Worm (Caenorhabditis elegans) whole organism, L4/young adult: ENCODE results near the gene F59A1.6.

Experiments
- dao-5 ChIP-seq: sonication (generic microtip); optimal IDR thresholded peaks from 2 replicates; lab custom pipeline; 2016; ENCODE audit warnings: missing genotype, missing genetic modification characterization, moderate library complexity, missing compliant biosample characterization
- him-1 ChIP-seq: sonication (generic microtip); optimal IDR thresholded peaks from 2 replicates; lab custom pipeline; 2016; ENCODE audit warnings: missing genotype, missing genetic modification reagents, missing genetic modification characterization, missing compliant biosample characterization

DNA sequence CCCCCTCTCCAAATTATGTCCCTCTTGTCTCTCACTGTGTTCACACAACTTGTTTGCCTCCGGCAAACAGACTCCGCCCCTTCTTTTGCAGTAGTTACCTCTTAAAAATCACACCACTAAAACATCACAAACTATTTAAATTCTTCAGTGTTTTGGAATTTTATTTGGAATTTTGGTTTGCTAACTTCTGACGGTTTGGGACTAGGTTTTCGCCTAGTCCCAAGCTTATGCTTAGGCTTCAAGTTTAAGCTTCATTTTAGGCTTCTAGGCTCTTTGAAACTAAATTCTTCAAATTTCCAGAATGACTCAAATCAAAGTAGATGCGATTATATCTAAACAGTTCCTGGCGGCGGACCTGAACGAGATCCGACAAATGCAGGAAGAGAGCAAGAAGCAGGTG is 39.8 kb downstream of the F59A1.6 start, which contains the start of gene fat-5:
- TF ChIP-seq him-1 (tag; lab: Kevin White, UChicago) = no peak
- no peak for TF ChIP-seq dao-5 (tag; lab: Kevin White, UChicago)
